Fruit fly (Drosophila melanogaster) whole organism, embryonic: Measurements from ENCODE around the gene Or85a.
A peak's percentile ranks its signal among the peaks of the same experiment; 100 is the strongest.

Source experiments
- CG11560 ChIP-seq: fragments of 200-800 bp; sonication (Bioruptor generic); IDR thresholded peaks from 3 replicates; pipeline ENCODE4 v1.3.6; 2022; ENCODE audit warnings: missing biosample characterization, missing genetic modification characterization
- D19A ChIP-seq: fragments of 200-800 bp; optimal IDR thresholded peaks from 3 replicates; lab custom pipeline; 2019; ENCODE audit warnings: missing biosample characterization, mild to moderate bottlenecking, missing genetic modification characterization, moderate library complexity
- HmgD ChIP-seq: fragments of 200-800 bp; sonication (Bioruptor generic); optimal IDR thresholded peaks from 3 replicates; lab custom pipeline; 2016; ENCODE audit warnings: missing biosample characterization, missing genetic modification characterization
- Nf-YB ChIP-seq: fragments of 200-800 bp; sonication (Bioruptor generic); optimal IDR thresholded peaks from 3 replicates; lab custom pipeline; 2019; ENCODE audit warnings: missing biosample characterization, mild to moderate bottlenecking, missing genetic modification characterization, moderate library complexity
- Nf-YC ChIP-seq: fragments of 200-800 bp; optimal IDR thresholded peaks from 3 replicates; lab custom pipeline; 2019; ENCODE audit warnings: missing biosample characterization, mild to moderate bottlenecking, missing genetic modification characterization, moderate library complexity
- Spps ChIP-seq: fragments of 200-800 bp; sonication (Bioruptor generic); optimal IDR thresholded peaks from 2 replicates; lab custom pipeline; 2018; ENCODE audit warnings: missing biosample characterization, mild to moderate bottlenecking, missing genetic modification characterization
- caup ChIP-seq: fragments of 200-800 bp; sonication (Bioruptor generic); optimal IDR thresholded peaks from 3 replicates; lab custom pipeline; 2017; ENCODE audit warnings: missing biosample characterization, mild to moderate bottlenecking, missing genetic modification characterization, moderate library complexity; ENCODE audit not compliant: severe bottlenecking
- nmo ChIP-seq: fragments of 200-800 bp; sonication (Bioruptor generic); optimal IDR thresholded peaks from 2 replicates; lab custom pipeline; 2018; ENCODE audit warnings: missing biosample characterization, mild to moderate bottlenecking, missing genetic modification characterization, moderate library complexity

The Or85a gene

DNA sequence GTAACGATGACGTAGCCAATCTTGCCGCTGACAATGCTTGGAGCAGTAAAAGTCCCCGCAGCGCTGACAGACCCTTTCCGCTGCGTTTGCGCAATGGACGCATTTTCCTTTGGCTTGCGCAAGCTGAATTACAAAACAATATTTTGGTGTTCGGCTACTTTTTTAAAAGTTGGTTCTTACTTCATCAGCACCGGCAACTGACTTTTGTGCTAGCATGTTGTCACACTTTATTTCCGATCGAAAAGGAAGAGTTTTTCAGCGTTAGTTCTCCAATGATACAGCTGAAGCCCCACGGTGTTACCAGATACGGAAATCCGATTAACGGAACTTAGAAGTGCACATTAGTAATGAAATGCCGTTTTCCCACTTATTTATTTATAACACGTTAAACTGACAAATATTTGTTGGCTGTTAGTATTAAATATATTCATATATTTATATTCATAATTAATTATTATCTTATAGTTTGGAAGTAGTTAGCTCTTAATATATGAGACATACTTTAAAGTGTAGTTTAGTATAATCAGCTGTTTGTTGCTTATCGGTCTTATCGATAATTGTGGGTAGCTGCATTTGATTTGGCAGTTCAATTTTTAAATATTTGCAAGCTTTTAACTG, 40.8 kb downstream of the Or85a start, which contains the start of the genes Veneno and CG7963 (continued):
- TF ChIP-seq D19A (tag; lab: Kevin White, UChicago) (peak; percentile 43), HmgD (GFP tag; lab: Kevin White, UChicago) (no peak), nmo (GFP tag; lab: Kevin White, UChicago) (peak; percentile 71), caup (no peak), CG11560 (tag; lab: Robert Waterston, UW) (no peak)

DNA sequence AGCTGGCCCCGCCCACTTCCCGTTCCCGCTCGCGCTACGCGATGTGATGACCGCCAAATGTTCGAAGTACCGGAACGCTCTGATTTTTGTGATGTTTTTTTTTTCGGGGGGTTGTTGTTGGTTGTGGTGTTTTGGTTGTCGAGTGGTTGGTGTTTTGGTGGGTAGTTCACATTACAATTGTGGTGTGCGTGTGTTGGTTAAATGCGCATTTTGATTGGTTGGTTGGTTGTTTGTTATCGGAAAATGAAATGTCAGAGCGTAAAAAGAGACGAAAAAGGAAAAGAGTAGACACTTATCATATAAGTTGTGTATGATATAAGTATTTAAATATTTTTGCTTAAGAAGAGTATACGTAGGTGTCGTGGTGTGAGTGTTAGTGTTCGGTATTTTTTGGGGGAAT, 47.0 kb downstream of the Or85a start:
- TF ChIP-seq Nf-YB (GFP tag; lab: Kevin White, UChicago) (peak; percentile 74), Nf-YC (tag; lab: Kevin White, UChicago) (peak; percentile 72), Spps (no peak)
- TF ChIP-seq, all 482 proteins: peak for 2
